Fruit fly (Drosophila melanogaster) whole organism, embryonic: ENCODE data around the gene Art8.

Experiments used
- CG10209 ChIP-seq: fragments of 200-800 bp; sonication (Bioruptor generic); optimal IDR thresholded peaks from 3 replicates; lab custom pipeline; 2017; ENCODE audit warnings: missing biosample characterization, mild to moderate bottlenecking, missing genetic modification characterization, missing genetic modification reagents
- CG10366 ChIP-seq: fragments of 200-800 bp; sonication (Bioruptor generic); IDR thresholded peaks from 2 replicates; pipeline ENCODE4 v1.3.6; 2022; ENCODE audit warnings: missing biosample characterization, missing genetic modification characterization
- CG12155 ChIP-seq: fragments of 200-800 bp; sonication (Bioruptor generic); optimal IDR thresholded peaks from 3 replicates; lab custom pipeline; 2016; ENCODE audit warnings: missing biosample characterization, missing genetic modification characterization
- CG13624 ChIP-seq: fragments of 200-800 bp; sonication (Bioruptor generic); optimal IDR thresholded peaks from 2 replicates; lab custom pipeline; 2016; ENCODE audit warnings: missing biosample characterization, missing genetic modification characterization
- CG13775 ChIP-seq: fragments of 200-800 bp; sonication (Bioruptor generic); optimal IDR thresholded peaks from 3 replicates; lab custom pipeline; 2017; ENCODE audit warnings: missing biosample characterization, mild to moderate bottlenecking, missing genetic modification characterization
- CG14710 ChIP-seq: fragments of 200-800 bp; sonication (Bioruptor generic); optimal IDR thresholded peaks from 3 replicates; lab custom pipeline; 2019; ENCODE audit warnings: missing biosample characterization, mild to moderate bottlenecking, missing genetic modification characterization, moderate library complexity
- CG14965 ChIP-seq: fragments of 200-800 bp; sonication (Bioruptor generic); optimal IDR thresholded peaks from 2 replicates; lab custom pipeline; 2016; ENCODE audit warnings: missing biosample characterization, missing genetic modification characterization, borderline replicate concordance
- CG15011 ChIP-seq: fragments of 200-800 bp; sonication (Bioruptor generic); optimal IDR thresholded peaks from 3 replicates; lab custom pipeline; 2018; ENCODE audit warnings: missing biosample characterization, mild to moderate bottlenecking, missing genetic modification characterization
- CG2889 ChIP-seq: fragments of 200-800 bp; sonication (Bioruptor generic); IDR thresholded peaks from 3 replicates; pipeline ENCODE4 v1.3.6; 2022; ENCODE audit warnings: missing biosample characterization, missing genetic modification characterization
- CG3281 ChIP-seq: fragments of 200-800 bp; sonication (Bioruptor generic); optimal IDR thresholded peaks from 3 replicates; lab custom pipeline; 2017; ENCODE audit warnings: missing biosample characterization, mild to moderate bottlenecking, missing genetic modification characterization
- CG3995 ChIP-seq: fragments of 200-800 bp; sonication (Bioruptor generic); optimal IDR thresholded peaks from 3 replicates; lab custom pipeline; 2016; ENCODE audit warnings: missing biosample characterization, missing genetic modification characterization
- CG4730 ChIP-seq: fragments of 200-800 bp; sonication (Bioruptor generic); IDR thresholded peaks from 2 replicates; pipeline ENCODE4 v1.3.6; 2022; ENCODE audit warnings: missing biosample characterization, missing genetic modification characterization
- CG4854 ChIP-seq: fragments of 200-800 bp; sonication (Bioruptor generic); optimal IDR thresholded peaks from 2 replicates; lab custom pipeline; 2016; ENCODE audit warnings: missing biosample characterization, missing genetic modification characterization, inconsistent platforms
- CG6272 ChIP-seq: fragments of 200-800 bp; sonication (Bioruptor generic); IDR thresholded peaks from 2 replicates; pipeline ENCODE4 v1.3.6; 2022; ENCODE audit warnings: missing biosample characterization, missing genetic modification characterization
- CG6791 ChIP-seq: fragments of 200-800 bp; sonication (Bioruptor generic); IDR thresholded peaks from 3 replicates; pipeline ENCODE4 v1.3.6; 2022; ENCODE audit warnings: missing biosample characterization, missing genetic modification characterization; ENCODE audit not compliant: partially characterized antibody
- CG7786 ChIP-seq: fragments of 200-800 bp; sonication (Bioruptor generic); optimal IDR thresholded peaks from 2 replicates; lab custom pipeline; 2016; ENCODE audit warnings: missing biosample characterization, missing genetic modification characterization
- CG9609 ChIP-seq: fragments of 200-800 bp; sonication (Bioruptor generic); optimal IDR thresholded peaks from 3 replicates; lab custom pipeline; 2016; ENCODE audit warnings: missing biosample characterization, missing genetic modification characterization
- D ChIP-seq, 2 experiments: fragments of 200-800 bp in 1 of 2; fragments of >200 bp in 1 of 2; sonication (Bioruptor generic) in 1 of 2; optimal IDR thresholded peaks; 2 replicates in 1 of 2; 3 replicates in 1 of 2; lab custom pipeline; 2017; ENCODE audit warnings: mild to moderate bottlenecking in 1 of 2, missing biosample characterization in 1 of 2, missing genetic modification characterization in 1 of 2, missing genetic modification reagents in 1 of 2
- Dad ChIP-seq: fragments of 200-800 bp; sonication (Bioruptor generic); optimal IDR thresholded peaks from 3 replicates; lab custom pipeline; 2016; ENCODE audit warnings: missing biosample characterization, missing genetic modification characterization
- Drgx ChIP-seq: fragments of 200-800 bp; sonication (Bioruptor generic); IDR thresholded peaks from 2 replicates; pipeline ENCODE4 v1.3.6; 2022; ENCODE audit warnings: missing biosample characterization, missing genetic modification characterization
- Fer1 ChIP-seq: fragments of 200-800 bp; sonication (Bioruptor generic); optimal IDR thresholded peaks from 2 replicates; lab custom pipeline; 2017; ENCODE audit warnings: missing biosample characterization, mild to moderate bottlenecking, missing genetic modification characterization
- HLH3B ChIP-seq: fragments of 200-800 bp; sonication (Bioruptor generic); IDR thresholded peaks from 2 replicates; pipeline ENCODE4 v1.3.6; 2022; ENCODE audit warnings: missing biosample characterization, missing genetic modification characterization
- Hsf ChIP-seq: fragments of 200-800 bp; sonication (Bioruptor generic); optimal IDR thresholded peaks from 3 replicates; lab custom pipeline; 2016; ENCODE audit warnings: missing biosample characterization, missing genetic modification characterization
- Oaz ChIP-seq: fragments of 200-800 bp; sonication (Bioruptor generic); IDR thresholded peaks from 2 replicates; pipeline ENCODE4 v1.3.6; 2022; ENCODE audit warnings: missing biosample characterization, missing genetic modification characterization
- Rfx ChIP-seq: fragments of 200-800 bp; sonication (Bioruptor generic); IDR thresholded peaks from 2 replicates; pipeline ENCODE4 v1.3.6; 2022; ENCODE audit warnings: missing biosample characterization, missing genetic modification characterization
- Sox100B ChIP-seq: fragments of 200-800 bp; sonication (Bioruptor generic); optimal IDR thresholded peaks from 3 replicates; lab custom pipeline; 2018; ENCODE audit warnings: missing biosample characterization, mild to moderate bottlenecking, missing genetic modification characterization
- Taf1 ChIP-seq: fragments of 200-800 bp; sonication (Bioruptor generic); IDR thresholded peaks from 2 replicates; pipeline ENCODE4 v1.3.6; 2022; ENCODE audit warnings: missing biosample characterization, missing genetic modification characterization
- Usf ChIP-seq: fragments of 200-800 bp; sonication (Bioruptor generic); optimal IDR thresholded peaks from 2 replicates; lab custom pipeline; 2017; ENCODE audit warnings: missing genotype, missing biosample characterization, missing genetic modification characterization
- ara ChIP-seq: fragments of 200-800 bp; sonication (Bioruptor generic); IDR thresholded peaks from 2 replicates; pipeline ENCODE4 v1.3.6; 2022; ENCODE audit warnings: missing biosample characterization, missing genetic modification characterization
- az2 ChIP-seq: fragments of 200-800 bp; sonication (Bioruptor generic); optimal IDR thresholded peaks from 3 replicates; lab custom pipeline; 2016; ENCODE audit warnings: missing biosample characterization, missing genetic modification characterization
- corto ChIP-seq: fragments of 200-800 bp; sonication (Bioruptor generic); optimal IDR thresholded peaks from 2 replicates; lab custom pipeline; 2016; ENCODE audit warnings: missing biosample characterization, mild to moderate bottlenecking, missing genetic modification characterization, moderate library complexity
- cwo ChIP-seq: fragments of 200-800 bp; sonication (Bioruptor generic); optimal IDR thresholded peaks from 3 replicates; lab custom pipeline; 2017; ENCODE audit warnings: missing biosample characterization, missing genetic modification characterization, mild to moderate bottlenecking, moderate library complexity, missing genetic modification reagents
- dimm ChIP-seq: fragments of 200-800 bp; sonication (Bioruptor generic); IDR thresholded peaks from 2 replicates; pipeline ENCODE4 v1.3.6; 2022; ENCODE audit warnings: missing biosample characterization, missing genetic modification characterization
- dysf ChIP-seq: fragments of 200-800 bp; sonication (Bioruptor generic); IDR thresholded peaks from 3 replicates; pipeline ENCODE4 v1.3.6; 2022; ENCODE audit warnings: missing biosample characterization, missing genetic modification characterization
- gcm2 ChIP-seq: fragments of 200-800 bp; sonication (Bioruptor generic); optimal IDR thresholded peaks from 2 replicates; lab custom pipeline; 2016; ENCODE audit warnings: missing biosample characterization, missing genetic modification characterization
- ken ChIP-seq: fragments of 200-800 bp; sonication (Bioruptor generic); IDR thresholded peaks from 3 replicates; pipeline ENCODE4 v1.3.6; 2022; ENCODE audit warnings: missing biosample characterization, missing genetic modification characterization
- kni ChIP-seq: fragments of 200-800 bp; sonication (Bioruptor generic); optimal IDR thresholded peaks from 3 replicates; lab custom pipeline; 2017; ENCODE audit warnings: mild to moderate bottlenecking, missing biosample characterization, missing genetic modification reagents, missing genetic modification characterization
- mam ChIP-seq: fragments of 200-800 bp; sonication (Bioruptor generic); optimal IDR thresholded peaks from 3 replicates; lab custom pipeline; 2016; ENCODE audit warnings: missing biosample characterization, missing genetic modification characterization
- mirr ChIP-seq: fragments of 200-800 bp; sonication (Bioruptor generic); optimal IDR thresholded peaks from 3 replicates; lab custom pipeline; 2018; ENCODE audit warnings: missing biosample characterization, mild to moderate bottlenecking, missing genetic modification characterization
- pfk ChIP-seq: fragments of 200-800 bp; sonication (Bioruptor generic); optimal IDR thresholded peaks from 2 replicates; lab custom pipeline; 2018; ENCODE audit warnings: missing biosample characterization, mild to moderate bottlenecking, missing genetic modification characterization, moderate library complexity
- pros ChIP-seq: fragments of 200-800 bp; sonication (Bioruptor generic); optimal IDR thresholded peaks from 3 replicates; lab custom pipeline; 2019; ENCODE audit warnings: missing biosample characterization, mild to moderate bottlenecking, missing genetic modification characterization, moderate library complexity
- rib ChIP-seq: fragments of 200-800 bp; sonication (Bioruptor generic); IDR thresholded peaks from 2 replicates; pipeline ENCODE4 v1.3.6; 2022; ENCODE audit warnings: missing biosample characterization, missing genetic modification characterization
- sens ChIP-seq: fragments of 200-800 bp; sonication (Bioruptor generic); peaks from one replicate; lab custom pipeline; 2016; ENCODE audit warnings: missing biosample characterization, missing genetic modification characterization
- sug ChIP-seq: fragments of 200-800 bp; optimal IDR thresholded peaks from 2 replicates; lab custom pipeline; 2019; ENCODE audit warnings: missing biosample characterization, mild to moderate bottlenecking, missing genetic modification characterization, moderate library complexity
- toy ChIP-seq: fragments of 200-800 bp; sonication (Bioruptor generic); IDR thresholded peaks from 2 replicates; pipeline ENCODE4 v1.3.6; 2022; ENCODE audit warnings: missing biosample characterization, missing genetic modification characterization
- twi ChIP-seq: fragments of 200-800 bp; optimal IDR thresholded peaks from 2 replicates; lab custom pipeline; 2019; ENCODE audit warnings: missing biosample characterization, mild to moderate bottlenecking, missing genetic modification characterization, moderate library complexity
- vnd ChIP-seq: fragments of 200-800 bp; sonication (Bioruptor generic); IDR thresholded peaks from 3 replicates; pipeline ENCODE4 v1.3.6; 2022; ENCODE audit warnings: missing biosample characterization, missing genetic modification characterization; ENCODE audit not compliant: partially characterized antibody
- wdn ChIP-seq: fragments of 200-800 bp; sonication (Bioruptor generic); IDR thresholded peaks from 2 replicates; pipeline ENCODE4 v1.3.6; 2022; ENCODE audit warnings: missing biosample characterization, missing genetic modification characterization
- zfh2 ChIP-seq: fragments of 200-800 bp; sonication (Bioruptor generic); optimal IDR thresholded peaks from 2 replicates; lab custom pipeline; 2016; ENCODE audit warnings: missing biosample characterization, missing genetic modification characterization

Gene Art8

DNA sequence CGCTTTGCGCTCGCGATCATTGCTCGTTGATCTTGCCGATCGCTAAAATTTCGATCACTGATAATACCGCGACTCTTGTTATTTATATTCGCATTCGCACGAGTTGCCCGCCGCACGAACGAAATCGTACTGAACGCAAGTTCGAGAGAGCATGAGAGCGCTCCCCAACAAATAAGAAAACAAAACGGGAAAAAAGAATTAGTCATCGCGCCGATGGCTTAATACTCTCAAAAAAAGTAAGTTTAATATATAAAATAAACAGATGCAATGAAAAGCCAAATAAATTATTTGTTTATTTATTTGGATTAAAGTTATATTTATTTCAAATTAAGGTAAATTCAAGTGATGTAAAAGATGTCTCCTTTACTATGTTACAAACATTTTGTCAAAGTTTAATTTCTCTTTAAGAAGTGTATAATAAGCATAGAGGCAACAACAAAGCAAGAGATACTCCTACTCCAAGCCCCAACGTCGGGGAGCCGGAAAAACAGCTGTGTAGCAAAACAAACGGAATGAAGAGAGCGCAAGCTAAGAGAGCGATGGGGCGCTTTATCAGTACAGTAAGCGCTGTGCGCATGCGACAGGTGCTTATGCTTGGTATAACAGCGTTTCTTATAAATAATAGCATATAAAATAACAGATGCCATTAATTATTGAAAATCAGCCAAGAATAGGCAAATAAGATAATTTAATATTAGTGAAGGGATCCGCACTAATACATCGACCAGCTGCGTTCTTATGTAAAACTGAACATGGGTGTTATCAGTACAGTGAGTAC lies 46.6 kb upstream of the Art8 start (continued):
- TF ChIP-seq HLH3B (GFP tag; lab: Robert Waterston, UW) (peak; percentile 51), Drgx (GFP tag; lab: Robert Waterston, UW) (no peak; the same call in 1 of the 2 replicates), CG15011 (GFP tag; lab: Kevin White, UChicago) (no peak), zfh2 (GFP tag; lab: Kevin White, UChicago) (peak; percentile 61), dimm (0 out of 2 replicates have a peak, but pooled peaks have one; percentile 8), ara (peak; percentile 52; the same call in 1 of the 2 replicates), Dad (peak; percentile 52), Taf1 (peak; percentile 45; the same call in 1 of the 2 replicates), CG13624 (GFP tag; lab: Kevin White, UChicago) (peak; percentile 0), kni (GFP tag; lab: Kevin White, UChicago) (no peak), CG10209 (GFP tag; lab: Kevin White, UChicago) (peak; percentile 79), CG4854 (GFP tag; lab: Kevin White, UChicago) (no peak), toy (GFP tag; lab: Robert Waterston, UW) (no peak), mirr (GFP tag; lab: Kevin White, UChicago) (peak; percentile 28), sens (GFP tag; lab: Kevin White, UChicago) (peak; percentile 97), D (optimal IDR thresholded peaks at IDR 0.05; lab: Kevin White, UChicago) (no peak), D (GFP tag; optimal IDR thresholded peaks at IDR 0.05; lab: Kevin White, UChicago) (peak; percentile 75), CG9609 (peak; percentile 40), sug (tag; lab: Kevin White, UChicago) (peak; percentile 94), pfk (GFP tag; lab: Kevin White, UChicago) (no peak), dysf (peak; percentile 87), CG6791 (no peak), pros (GFP tag; lab: Kevin White, UChicago) (no peak), corto (GFP tag; lab: Kevin White, UChicago) (no peak), rib (GFP tag; lab: Robert Waterston, UW) (peak; percentile 80), CG14710 (peak; percentile 77), CG4730 (GFP tag; lab: Robert Waterston, UW) (peak; percentile 35), CG10366 (peak; percentile 75), gcm2 (GFP tag; lab: Kevin White, UChicago) (peak; percentile 83), CG13775 (GFP tag; lab: Kevin White, UChicago) (peak; percentile 71), CG3281 (peak; percentile 51), Sox100B (GFP tag; lab: Kevin White, UChicago) (peak; percentile 94), Hsf (GFP tag; lab: Kevin White, UChicago) (peak; percentile 81), Fer1 (GFP tag; lab: Kevin White, UChicago) (peak; percentile 42), az2 (GFP tag; lab: Kevin White, UChicago) (peak; percentile 80), Oaz (peak; percentile 35; the same call in 1 of the 2 replicates), vnd (no peak), CG6272 (GFP tag; lab: Robert Waterston, UW) (no peak), twi (tag; lab: Kevin White, UChicago) (peak; percentile 38), CG14965 (no peak), wdn (GFP tag; lab: Robert Waterston, UW) (peak; percentile 64), CG7786 (GFP tag; lab: Kevin White, UChicago) (peak; percentile 58), cwo (GFP tag; lab: Kevin White, UChicago) (peak; percentile 20), mam (GFP tag; lab: Kevin White, UChicago) (peak; percentile 46), CG3995 (no peak), Rfx (GFP tag; lab: Robert Waterston, UW) (peak; percentile 87), Usf (peak; percentile 28), CG2889 (peak; percentile 39; the same call in 1 of the 3 replicates), ken (GFP tag; lab: Robert Waterston, UW) (peak; percentile 79), CG12155 (GFP tag; lab: Kevin White, UChicago) (peak; percentile 44)
